Fruit fly (Drosophila melanogaster): ENCODE measurements around the gene zetaCOP.

zetaCOP gene

DNA sequence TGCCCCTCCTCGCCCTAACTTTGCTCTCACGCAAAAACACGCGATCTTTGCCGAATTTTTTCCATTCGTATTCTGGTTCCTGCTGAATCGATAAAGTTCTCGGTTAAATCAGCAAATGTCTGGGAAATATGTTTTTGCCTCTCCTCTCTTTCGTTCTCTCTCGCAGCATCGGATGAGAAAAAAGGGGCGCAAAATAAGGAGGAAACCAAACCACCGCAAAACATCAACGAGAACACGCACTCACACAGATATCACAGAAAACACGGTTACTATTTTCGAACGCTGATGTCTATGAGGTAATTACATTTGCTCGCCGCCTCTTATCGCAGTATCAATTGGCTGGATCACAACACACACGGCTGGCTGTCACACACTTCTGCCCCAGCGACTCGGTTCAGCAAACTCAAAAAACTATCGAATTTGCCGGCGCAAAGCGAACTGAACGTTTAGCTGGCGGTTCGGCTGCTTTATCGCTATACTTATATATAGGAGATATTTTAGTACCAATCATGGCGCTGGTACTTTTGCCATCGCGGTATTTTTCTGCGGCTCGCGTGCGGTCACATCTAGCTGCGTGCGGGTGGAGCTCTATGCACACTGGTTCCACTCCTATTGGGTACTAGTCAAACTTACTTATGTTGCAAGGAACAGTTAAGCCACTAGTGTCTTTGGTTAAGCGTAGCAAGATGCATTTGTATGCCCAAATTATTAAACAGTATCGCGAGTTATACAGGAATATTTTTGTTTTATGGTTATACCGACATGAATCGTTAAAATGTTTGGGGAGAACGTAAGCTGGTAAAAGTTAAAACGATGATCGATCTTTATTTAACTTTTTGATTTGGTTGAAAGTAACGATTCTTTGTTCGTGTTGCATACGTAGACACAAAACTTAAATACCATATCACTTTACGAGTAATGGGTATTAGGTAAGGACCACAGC lies 11.9 kb downstream of the zetaCOP start, which contains the start of gene Baldspot:
Baldspot (minus strand) TSS at position 449 of the 943 bp plus-strand sequence.
- peak; percentile 60 for TF ChIP-seq noc (tag; optimal IDR thresholded peaks at IDR 0.05)

DNA sequence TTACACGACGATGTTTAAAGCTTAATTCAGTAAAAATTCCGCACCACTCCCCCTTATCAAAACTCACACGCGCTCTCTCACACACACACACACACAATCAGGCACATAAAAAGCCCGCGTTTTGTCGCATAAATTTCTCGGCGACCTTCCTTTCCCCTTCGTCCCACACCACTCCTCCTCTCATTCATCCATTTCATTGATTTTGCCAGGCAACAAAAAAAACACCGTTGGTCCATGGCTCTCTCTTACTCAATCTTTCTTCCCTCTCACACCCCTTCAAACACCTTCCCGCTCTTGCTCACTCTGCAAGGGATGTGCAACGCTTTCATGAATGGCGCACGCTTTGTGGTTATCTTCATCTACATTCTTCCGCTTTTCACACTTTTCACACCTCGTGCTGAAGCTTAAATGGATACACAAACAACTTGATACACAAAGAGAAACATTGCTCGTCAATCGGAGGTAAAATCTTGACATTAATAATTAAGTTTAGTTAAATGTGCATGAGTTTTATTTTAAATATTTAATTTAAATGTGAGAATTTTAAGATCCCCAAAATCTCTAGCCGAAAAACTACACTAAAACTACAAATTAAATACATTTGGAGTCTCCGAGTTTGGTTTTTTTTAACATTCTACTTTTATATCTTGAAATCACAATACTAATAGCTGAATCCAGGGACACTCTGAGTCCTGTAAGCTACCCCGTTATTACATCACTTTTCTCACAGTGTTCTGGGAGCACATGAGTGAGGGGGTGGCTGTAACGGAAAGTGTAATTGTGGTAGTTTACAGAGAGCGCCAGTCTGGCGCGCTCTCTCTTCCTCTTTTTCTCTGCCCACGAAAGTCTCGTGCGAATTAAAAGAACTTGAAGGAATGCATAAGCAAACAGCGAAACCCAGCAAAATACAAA lies 13.1 kb downstream of the zetaCOP start:
- TF ChIP-seq noc (tag; optimal IDR thresholded peaks at IDR 0.05) = peak; percentile 73

DNA sequence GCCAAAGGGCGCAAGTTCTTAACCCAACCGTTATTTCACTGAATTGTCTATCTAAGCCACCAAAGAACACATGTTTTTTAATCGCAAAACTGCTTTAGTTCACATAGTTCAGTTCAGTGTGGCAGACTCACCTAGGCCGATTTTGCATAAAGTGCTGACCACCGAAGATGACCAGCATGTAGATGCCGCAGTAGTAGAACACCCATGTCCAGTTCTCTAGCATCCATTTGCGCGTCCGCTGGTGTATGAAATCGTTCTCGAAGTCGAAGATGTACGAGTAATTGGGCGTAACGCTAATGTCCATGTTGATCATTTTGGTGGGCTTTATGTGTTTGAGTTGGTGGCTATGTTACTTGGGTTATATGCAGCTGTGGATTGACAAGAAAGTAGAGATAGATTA lies 14.3 kb downstream of the zetaCOP start:
- TF ChIP-seq noc (tag; optimal IDR thresholded peaks at IDR 0.05) = no peak

DNA sequence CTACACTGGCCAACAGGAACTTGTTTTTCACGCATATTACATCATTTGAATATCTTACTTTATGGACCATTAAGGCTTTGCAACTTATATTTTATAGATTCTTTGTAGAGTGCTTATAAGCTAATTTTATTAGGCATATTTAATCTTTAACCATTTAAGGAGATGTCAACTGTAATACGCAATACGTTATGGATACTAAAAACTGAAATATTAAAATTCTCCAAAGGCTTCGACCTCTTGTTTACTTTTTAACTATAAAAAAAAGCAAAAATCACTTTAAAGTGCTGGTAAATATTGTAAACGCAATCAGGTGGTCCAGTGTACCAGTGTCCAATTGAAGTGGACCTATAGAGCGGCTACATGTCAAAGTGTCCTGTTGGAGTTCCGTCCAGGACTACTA lies 16.3 kb downstream of the zetaCOP start:
- TF ChIP-seq noc (tag; optimal IDR thresholded peaks at IDR 0.05) = peak; percentile 45

DNA sequence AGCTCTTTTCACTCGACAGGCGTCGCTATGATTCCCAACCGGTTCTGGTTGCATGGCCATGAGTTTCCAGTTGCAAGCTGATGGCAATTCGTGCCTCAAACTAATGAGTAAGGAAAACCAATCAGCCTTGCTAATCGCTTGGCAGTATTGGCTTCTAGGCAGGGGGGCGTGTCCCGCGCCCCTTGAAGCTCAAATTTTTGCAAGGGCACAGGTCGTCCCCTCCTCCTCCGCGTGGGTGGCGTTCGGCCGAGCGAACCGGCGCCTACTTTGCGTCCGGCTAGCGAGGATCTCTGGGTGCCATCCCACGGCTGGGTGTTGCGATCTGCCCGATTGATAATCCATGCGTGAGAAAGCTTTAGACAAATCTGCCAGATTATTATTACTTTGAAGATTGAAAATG lies 19.7 kb downstream of the zetaCOP start:
- TF ChIP-seq noc (tag; optimal IDR thresholded peaks at IDR 0.05) = no peak

DNA sequence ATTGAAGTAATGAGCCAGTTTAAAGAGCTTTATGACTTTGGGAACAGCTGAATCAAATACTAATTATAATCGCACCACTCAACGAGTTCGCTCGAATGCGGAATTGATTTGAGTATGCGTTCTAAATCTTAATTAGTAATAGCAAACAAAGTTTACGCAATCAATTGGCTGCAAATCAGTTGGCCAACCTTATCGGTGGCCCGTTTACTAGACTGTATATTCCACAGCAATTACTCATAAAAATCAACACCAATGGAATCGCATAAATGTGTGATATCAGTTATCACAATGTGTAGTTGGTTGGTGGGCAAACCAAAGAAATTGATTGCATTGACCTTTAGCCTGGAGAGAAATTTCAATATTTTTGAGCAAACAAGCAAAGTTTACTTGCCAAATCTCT lies 20.8 kb downstream of the zetaCOP start:
- TF ChIP-seq noc (tag; optimal IDR thresholded peaks at IDR 0.05) = peak; percentile 50

DNA sequence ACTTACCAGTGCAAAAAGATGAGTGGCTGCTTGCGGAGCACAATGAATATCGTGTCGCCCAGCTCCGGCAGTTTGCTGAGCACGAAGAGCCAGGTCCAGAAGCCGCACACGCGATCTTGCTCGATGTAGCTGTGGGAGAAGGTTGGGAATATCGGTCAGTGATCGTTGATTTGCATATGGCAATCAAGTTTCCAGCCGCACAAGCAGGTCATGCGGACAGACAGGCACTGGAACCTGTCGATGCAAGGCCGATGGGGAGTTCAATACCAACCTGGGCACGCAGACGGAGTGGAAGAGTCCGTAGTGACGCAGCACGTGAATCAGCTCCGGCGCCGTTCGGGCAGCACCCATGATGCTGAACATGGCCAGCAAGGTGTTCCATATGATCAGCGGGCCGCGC lies 22.2 kb downstream of the zetaCOP start:
- TF ChIP-seq noc (tag; optimal IDR thresholded peaks at IDR 0.05) = no peak

DNA sequence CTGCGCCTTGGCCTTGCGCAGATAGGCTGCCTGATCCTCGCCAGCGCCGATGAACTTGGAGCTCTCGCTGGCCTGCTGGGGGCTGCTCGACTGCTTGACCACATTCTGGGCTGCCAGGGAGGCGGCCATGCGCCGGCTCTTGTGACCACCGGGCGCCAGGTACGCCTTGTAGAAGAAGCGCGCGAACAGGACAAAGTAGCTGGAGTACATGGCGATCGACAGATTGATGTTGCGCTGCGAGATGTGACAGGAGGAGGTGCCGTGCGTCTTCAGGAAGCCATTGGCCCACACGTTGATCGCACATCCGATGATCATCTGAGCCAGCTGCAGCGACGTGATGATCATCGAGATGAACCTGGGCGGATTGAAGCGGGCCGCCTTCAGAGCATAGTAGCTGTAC lies 23.3 kb downstream of the zetaCOP start:
- TF ChIP-seq noc (tag; optimal IDR thresholded peaks at IDR 0.05) = no peak

DNA sequence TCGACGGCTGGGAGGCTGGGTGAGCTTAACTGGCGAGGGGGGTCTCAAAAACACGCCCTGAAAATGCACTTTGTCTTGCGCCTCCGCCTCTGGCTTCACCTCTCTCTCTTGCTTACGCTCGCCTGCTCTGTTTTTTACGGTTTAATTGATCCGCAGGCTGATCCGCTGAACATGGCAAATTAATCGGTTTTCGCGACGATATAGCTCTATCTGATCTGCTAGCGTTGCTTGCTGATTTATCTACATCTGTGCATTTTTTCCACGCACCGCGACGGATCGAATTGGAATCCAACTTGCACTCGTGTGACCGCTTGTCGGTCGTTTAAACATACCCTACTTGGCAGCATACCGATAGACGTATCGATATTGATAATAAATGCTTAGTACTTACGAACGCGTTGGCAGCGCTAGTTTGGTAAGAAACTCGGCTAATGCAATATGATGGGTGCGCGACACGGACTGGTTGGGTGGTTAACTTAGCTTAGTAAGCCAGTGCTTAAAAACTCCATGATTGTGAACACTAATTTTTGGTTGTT lies 25.7 kb downstream of the zetaCOP start, which contains the start of gene Abl:
Abl (minus strand) TSS at position 305 of the 536 bp plus-strand sequence.
- TF ChIP-seq noc (tag; optimal IDR thresholded peaks at IDR 0.05) = peak; percentile 50

DNA sequence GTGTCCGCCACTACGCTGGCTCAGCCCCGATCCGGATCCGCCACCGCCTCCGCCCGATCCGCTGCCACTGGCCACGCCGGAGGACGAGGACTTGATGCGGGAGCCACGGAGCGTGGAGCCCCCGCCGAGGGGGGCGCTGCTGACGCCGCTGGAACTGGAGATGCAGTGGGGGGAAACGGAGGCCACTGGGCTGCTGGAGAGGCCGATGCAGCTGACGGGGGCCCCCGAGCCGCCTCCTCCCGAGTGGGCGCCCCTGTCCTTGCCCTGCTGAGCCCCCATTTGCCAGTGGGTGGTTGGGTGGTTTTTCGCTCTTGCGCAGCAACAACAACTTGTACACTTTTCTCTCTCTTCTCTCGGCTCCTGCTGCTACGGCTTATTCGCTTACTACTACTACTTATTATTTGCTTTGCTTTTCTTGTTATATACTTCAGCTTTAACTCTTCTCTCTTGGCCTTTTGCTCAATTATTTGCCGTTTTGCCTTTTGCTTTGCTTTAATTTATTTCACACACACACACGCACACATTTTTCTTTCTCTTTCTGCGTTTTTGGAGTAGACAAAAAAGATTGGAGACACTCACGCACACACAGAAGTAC lies 26.4 kb downstream of the zetaCOP start:
- TF ChIP-seq noc (tag; optimal IDR thresholded peaks at IDR 0.05) = no peak

DNA sequence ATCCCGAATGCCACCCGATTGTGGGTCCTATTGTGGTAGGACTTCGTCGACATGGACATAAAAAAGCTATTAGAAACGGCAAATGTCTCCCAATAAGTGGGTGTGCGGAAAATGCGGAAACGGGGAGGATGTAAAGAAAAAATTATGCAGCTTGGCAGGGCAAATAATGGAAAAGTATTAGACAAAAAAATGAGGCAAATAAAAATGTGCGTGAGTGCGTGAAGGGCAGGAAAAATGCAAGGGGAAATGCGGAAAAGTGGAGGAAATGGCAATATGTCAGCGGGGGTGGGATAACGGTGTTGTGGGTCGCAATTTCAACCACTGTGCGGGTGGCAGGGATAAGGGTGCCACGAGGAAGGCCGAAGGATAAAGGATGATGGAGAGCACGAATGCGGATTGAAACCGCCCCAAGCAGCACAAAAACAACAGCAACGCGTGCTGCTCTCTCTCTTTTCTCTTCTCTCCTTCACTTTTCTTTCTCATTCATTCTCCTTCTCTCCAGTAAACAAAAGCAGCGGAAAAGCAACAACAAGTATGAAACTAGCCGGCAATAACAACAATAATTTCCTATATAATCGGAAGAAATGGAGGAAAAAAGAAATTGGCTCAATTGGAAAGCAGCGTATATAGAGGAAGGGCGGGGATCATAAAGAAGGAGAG lies 27.9 kb downstream of the zetaCOP start:
- no peak for TF ChIP-seq noc (tag; optimal IDR thresholded peaks at IDR 0.05)

DNA sequence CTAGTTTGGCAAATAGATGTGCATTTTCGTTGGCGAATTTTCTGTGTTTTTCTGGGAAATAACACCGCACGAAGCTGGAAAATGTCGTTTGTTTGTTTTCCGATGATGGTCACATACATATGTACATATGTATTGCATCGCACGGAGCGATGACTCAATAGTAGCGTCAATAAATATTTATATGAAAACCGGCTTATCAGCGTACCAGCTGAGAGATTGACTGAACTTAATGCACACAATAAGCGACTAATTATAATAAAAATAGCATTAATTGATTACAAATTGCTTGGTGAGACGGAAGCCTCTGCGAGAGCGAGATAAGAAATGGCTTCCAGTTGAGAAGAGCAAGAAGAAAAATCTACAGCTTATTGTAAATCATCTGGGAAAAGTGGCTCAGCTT lies 28.9 kb downstream of the zetaCOP start:
- no peak for TF ChIP-seq noc (tag; optimal IDR thresholded peaks at IDR 0.05)

DNA sequence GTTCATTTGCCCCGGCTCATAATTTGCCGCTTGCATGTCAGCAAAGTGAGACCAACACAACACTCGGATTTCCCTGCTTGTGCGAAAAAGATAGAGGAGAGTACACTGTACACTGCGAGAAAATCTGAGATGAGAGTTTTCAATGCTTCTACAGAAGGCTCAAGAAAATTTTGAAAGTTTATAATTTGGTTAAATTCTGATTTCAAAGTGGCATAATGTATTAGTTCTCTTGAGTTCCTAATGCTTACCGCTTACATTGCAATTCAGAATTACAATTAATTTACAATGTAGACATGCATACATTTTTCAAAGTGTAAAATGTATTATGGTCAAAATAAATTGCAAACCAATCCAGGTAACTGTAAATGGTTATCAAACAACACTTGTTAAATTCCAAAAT lies 30.4 kb downstream of the zetaCOP start:
- TF ChIP-seq noc (tag; optimal IDR thresholded peaks at IDR 0.05) = no peak

DNA sequence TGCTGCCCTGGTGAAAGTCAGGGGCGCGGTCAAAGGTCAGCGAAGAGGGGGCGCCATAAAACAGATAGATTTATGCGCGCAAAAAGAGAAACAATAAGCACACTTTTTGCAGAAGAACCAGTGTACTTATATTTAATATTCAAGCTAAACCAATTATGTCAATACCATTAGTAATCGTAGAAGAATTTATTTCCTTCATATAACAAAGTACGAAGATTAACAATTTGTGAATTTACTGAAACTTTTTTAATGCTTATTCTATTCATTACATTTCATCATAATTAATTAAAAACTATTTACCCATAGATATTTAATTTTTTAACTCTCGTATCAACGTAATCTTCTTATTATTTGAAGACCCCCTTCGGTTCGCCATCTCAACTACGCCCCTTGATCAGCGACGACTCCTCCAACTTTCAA lies 31.3 kb downstream of the zetaCOP start:
- TF ChIP-seq noc (tag; optimal IDR thresholded peaks at IDR 0.05) = no peak

DNA sequence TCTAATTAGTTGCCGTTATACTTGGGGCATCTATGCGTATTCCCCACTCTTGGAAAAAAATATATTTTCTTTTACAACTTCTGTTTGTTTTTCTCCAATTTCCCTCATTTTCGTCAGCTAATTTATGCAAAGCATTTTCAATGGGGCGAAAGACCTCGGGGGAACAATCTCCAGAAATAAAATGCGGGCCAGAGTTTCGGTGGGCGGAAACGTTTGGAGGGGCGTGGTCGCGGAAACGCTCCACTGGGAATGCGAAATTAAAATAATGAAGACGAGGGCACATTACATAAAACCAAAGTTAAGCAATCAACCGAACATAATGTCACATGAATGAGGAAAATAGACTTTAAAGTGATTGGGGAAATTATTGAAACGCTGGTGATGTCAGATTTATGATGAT lies 32.3 kb downstream of the zetaCOP start:
- no peak for TF ChIP-seq noc (tag; optimal IDR thresholded peaks at IDR 0.05)
